Fruit fly (Drosophila melanogaster) whole organism, adult: ENCODE results near the gene CG12093.
A peak's percentile ranks its signal among the peaks of the same experiment; 100 is the strongest.

ENCODE experiments used
- CG11617 ChIP-seq: fragments of 200-800 bp; sonication (Bioruptor generic); optimal IDR thresholded peaks from 2 replicates; lab custom pipeline; 2017; ENCODE audit warnings: mild to moderate bottlenecking, missing biosample characterization, missing genetic modification reagents, missing genetic modification characterization
- CG12768 ChIP-seq: fragments of 200-800 bp; sonication (Bioruptor generic); optimal IDR thresholded peaks from 2 replicates; lab custom pipeline; 2017; ENCODE audit warnings: missing biosample characterization, missing genetic modification characterization, mild to moderate bottlenecking, moderate library complexity, missing genetic modification reagents
- CG5204 ChIP-seq: fragments of 200-800 bp; sonication (Bioruptor generic); optimal IDR thresholded peaks from 2 replicates; lab custom pipeline; 2016; ENCODE audit warnings: missing biosample characterization, missing genetic modification characterization
- CG7045 ChIP-seq: fragments of 200-800 bp; sonication (Bioruptor generic); optimal IDR thresholded peaks from 2 replicates; lab custom pipeline; 2017; ENCODE audit warnings: missing biosample characterization, mild to moderate bottlenecking, missing genetic modification characterization
- Clk ChIP-seq: fragments of 200-800 bp; sonication (Bioruptor generic); optimal IDR thresholded peaks from 2 replicates; lab custom pipeline; 2017; ENCODE audit warnings: missing biosample characterization, missing genetic modification characterization
- Hr96 ChIP-seq: fragments of 200-800 bp; sonication (Bioruptor generic); optimal IDR thresholded peaks from 2 replicates; lab custom pipeline; 2016; ENCODE audit warnings: missing biosample characterization, missing genetic modification characterization
- Mnt ChIP-seq: fragments of 200-800 bp; sonication (Bioruptor generic); optimal IDR thresholded peaks from 2 replicates; lab custom pipeline; 2016; ENCODE audit warnings: missing biosample characterization, mild to moderate bottlenecking, missing genetic modification characterization
- bab1 ChIP-seq: fragments of 200-800 bp; sonication (Bioruptor generic); optimal IDR thresholded peaks from 3 replicates; lab custom pipeline; 2019; ENCODE audit warnings: missing biosample characterization, mild to moderate bottlenecking, missing genetic modification characterization, moderate library complexity
- cnc ChIP-seq, 2 experiments: fragments of >200 bp; optimal IDR thresholded peaks; 2 replicates each; lab custom pipeline; 2017
- kay ChIP-seq: fragments of 200-800 bp; sonication (Bioruptor generic); peaks from one replicate; lab custom pipeline; 2016; ENCODE audit warnings: missing biosample characterization, missing genetic modification characterization, borderline replicate concordance
- ovo ChIP-seq: fragments of 200-800 bp; sonication (Bioruptor generic); optimal IDR thresholded peaks from 2 replicates; lab custom pipeline; 2016; ENCODE audit warnings: missing biosample characterization, missing genetic modification characterization
- pad ChIP-seq: fragments of 200-800 bp; sonication (Bioruptor generic); optimal IDR thresholded peaks from 3 replicates; lab custom pipeline; 2017; ENCODE audit warnings: missing biosample characterization, missing genetic modification characterization, mild to moderate bottlenecking, moderate library complexity, missing genetic modification reagents
- tj ChIP-seq: fragments of 200-800 bp; sonication (Bioruptor generic); optimal IDR thresholded peaks from 3 replicates; lab custom pipeline; 2017; ENCODE audit warnings: missing biosample characterization, mild to moderate bottlenecking, missing genetic modification characterization, moderate library complexity
- toe ChIP-seq: fragments of 200-800 bp; sonication (Bioruptor generic); optimal IDR thresholded peaks from 2 replicates; lab custom pipeline; 2016; ENCODE audit warnings: missing biosample characterization, missing genetic modification characterization

DNA sequence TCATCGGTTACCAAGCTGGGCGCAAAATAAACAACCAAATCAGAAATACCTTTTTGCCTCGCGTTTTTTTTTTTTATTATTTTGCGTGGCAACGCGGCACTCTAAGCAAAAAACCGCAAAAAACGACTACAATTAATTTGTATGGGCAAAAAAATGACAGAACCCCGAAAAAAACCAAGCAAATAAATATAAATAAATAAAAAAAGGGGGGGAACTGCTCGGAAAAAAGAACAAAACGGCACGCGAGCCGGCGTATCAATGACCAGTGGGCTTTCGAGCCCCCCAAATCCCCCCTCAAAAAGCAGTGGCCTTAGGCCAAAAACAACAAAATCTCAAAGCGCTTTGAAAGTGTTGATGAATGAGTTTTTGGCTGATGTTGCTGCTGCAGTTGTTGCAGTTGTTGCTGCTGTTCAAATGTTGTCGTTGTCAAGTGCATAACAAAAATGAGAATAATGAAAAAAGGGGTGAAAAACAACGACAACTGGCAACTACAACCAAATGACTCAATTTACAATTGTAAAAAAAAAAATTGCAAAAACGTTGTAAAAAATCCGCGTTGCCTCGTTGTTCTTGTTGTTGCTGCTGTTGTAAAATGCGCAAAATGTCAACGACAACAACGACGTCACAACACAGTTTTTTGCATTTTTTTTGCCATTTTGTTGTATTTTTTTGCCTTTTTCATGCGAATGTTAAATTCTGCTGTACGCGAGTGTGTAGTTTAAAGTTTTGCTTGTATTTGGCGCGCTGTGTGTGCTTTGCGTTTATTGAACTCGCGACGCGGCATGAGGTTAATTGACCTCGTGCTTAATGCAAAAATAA lies 31.5 kb upstream of the CG12093 start:
- TF ChIP-seq toe (GFP tag; lab: Kevin White, UChicago) (peak; percentile 33), tj (GFP tag; lab: Kevin White, UChicago) (peak; percentile 96), CG5204 (GFP tag; lab: Kevin White, UChicago) (no peak), cnc (optimal IDR thresholded peaks at IDR 0.05; lab: Kevin White, UChicago) (no peak), kay (peak; percentile 85), CG11617 (peak; percentile 63), Hr96 (peak; percentile 8), ovo (GFP tag; lab: Kevin White, UChicago) (peak; percentile 27), Clk (GFP tag; lab: Kevin White, UChicago) (no peak), bab1 (GFP tag; lab: Kevin White, UChicago) (no peak), Mnt (GFP tag; lab: Kevin White, UChicago) (peak; percentile 1), CG12768 (GFP tag; lab: Kevin White, UChicago) (no peak), pad (GFP tag; lab: Kevin White, UChicago) (peak; percentile 30), CG7045 (GFP tag; lab: Kevin White, UChicago) (peak; percentile 13)
